Fruit fly (Drosophila melanogaster): ENCODE data around the gene CG10413.

Gene CG10413

dm6 chr2L:18653328-18653675 lies 48.3 kb upstream of the CG10413 start (continued):
- TF ChIP-seq achi (GFP tag; optimal IDR thresholded peaks at IDR 0.05) (peak; percentile 85), CG3032 (tag; optimal IDR thresholded peaks at IDR 0.05) (peak; percentile 82), Ets96B (tag; optimal IDR thresholded peaks at IDR 0.05) (peak; percentile 85), CG16779 (tag; optimal IDR thresholded peaks at IDR 0.05) (no peak), Lpt (GFP tag; optimal IDR thresholded peaks at IDR 0.05) (no peak), CG8632 (GFP tag; optimal IDR thresholded peaks at IDR 0.05) (peak; percentile 61), cyc (GFP tag; optimal IDR thresholded peaks at IDR 0.05) (peak; percentile 94), CG4318 (GFP tag; optimal IDR thresholded peaks at IDR 0.05) (peak; percentile 29), Blimp-1 (GFP tag; optimal IDR thresholded peaks at IDR 0.05) (peak; percentile 60), Hr39 (GFP tag; optimal IDR thresholded peaks at IDR 0.05) (peak; percentile 87), CG10669 (GFP tag; optimal IDR thresholded peaks at IDR 0.05) (peak; percentile 85), CG31627 (GFP tag; optimal IDR thresholded peaks at IDR 0.05) (peak; percentile 83), CG8319 (GFP tag; optimal IDR thresholded peaks at IDR 0.05) (peak; percentile 78), CG34406 (GFP tag; optimal IDR thresholded peaks at IDR 0.05) (peak; percentile 82), Smox (GFP tag; optimal IDR thresholded peaks at IDR 0.05) (peak; percentile 92)

- no peak for TF ChIP-seq Met (GFP tag; optimal IDR thresholded peaks at IDR 0.05)
- TF ChIP-seq svp (GFP tag) = no peak
- no peak for TF ChIP-seq Lpt (GFP tag; optimal IDR thresholded peaks at IDR 0.05)
- no peak for TF ChIP-seq CG10669 (GFP tag; optimal IDR thresholded peaks at IDR 0.05)
- TF ChIP-seq CG6163 (GFP tag; IDR thresholded peaks at IDR 0.05) = peak; percentile 32; the same call in 1 of the 3 replicates
- TF ChIP-seq CG34406 (GFP tag; optimal IDR thresholded peaks at IDR 0.05) = no peak
- no peak for TF ChIP-seq CG8632 (GFP tag; optimal IDR thresholded peaks at IDR 0.05)
- no peak for TF ChIP-seq Hr39 (GFP tag; optimal IDR thresholded peaks at IDR 0.05)
- TF ChIP-seq Blimp-1 (GFP tag; optimal IDR thresholded peaks at IDR 0.05) = peak; percentile 90
- TF ChIP-seq Gug (GFP tag; IDR thresholded peaks at IDR 0.05) = no peak
Observed at dm6 chr2L:18652663-18653327, 47.7 kb upstream of the CG10413 start, which contains the start of gene Cyp310a1. TSS of gene Cyp310a1 (minus strand) at chr2L:18653010.

- peak; percentile 56 for TF ChIP-seq CG8632 (GFP tag; optimal IDR thresholded peaks at IDR 0.05)
- no peak for TF ChIP-seq CG16779 (tag; optimal IDR thresholded peaks at IDR 0.05)
- TF ChIP-seq CG6163 (GFP tag; IDR thresholded peaks at IDR 0.05) = peak; percentile 80
- TF ChIP-seq spab (GFP tag; optimal IDR thresholded peaks at IDR 0.05) = no peak
- peak; percentile 18 for TF ChIP-seq CG10669 (GFP tag; optimal IDR thresholded peaks at IDR 0.05)
- peak; percentile 64 for TF ChIP-seq CG15336 (GFP tag; IDR thresholded peaks at IDR 0.05)
- TF ChIP-seq Smox (GFP tag; optimal IDR thresholded peaks at IDR 0.05) = peak; percentile 67
- TF ChIP-seq dac (GFP tag; optimal IDR thresholded peaks at IDR 0.05) = no peak
- peak; percentile 44 for TF ChIP-seq Ets21C (GFP tag; optimal IDR thresholded peaks at IDR 0.05)
- TF ChIP-seq CG6276 (GFP tag; optimal IDR thresholded peaks at IDR 0.05) = no peak
- peak; percentile 74 for TF ChIP-seq OdsH (GFP tag; optimal IDR thresholded peaks at IDR 0.05)
- peak; percentile 18 for TF ChIP-seq CG9139 (GFP tag; optimal IDR thresholded peaks at IDR 0.05)
- TF ChIP-seq CG11294 (GFP tag; IDR thresholded peaks at IDR 0.05) = no peak
- peak; percentile 65 for TF ChIP-seq Sox14 (GFP tag; optimal IDR thresholded peaks at IDR 0.05)
- peak; percentile 68 for TF ChIP-seq CG31627 (GFP tag; optimal IDR thresholded peaks at IDR 0.05)
- no peak for TF ChIP-seq Hr38 (GFP tag; optimal IDR thresholded peaks at IDR 0.05)
- TF ChIP-seq Sox15 (GFP tag; optimal IDR thresholded peaks at IDR 0.05) = peak; percentile 44
- peak; percentile 47 for TF ChIP-seq net (GFP tag; optimal IDR thresholded peaks at IDR 0.05)
- peak; percentile 78 for TF ChIP-seq Hr4 (GFP tag; optimal IDR thresholded peaks at IDR 0.05)
- peak; percentile 78 for TF ChIP-seq Sox102F (GFP tag; optimal IDR thresholded peaks at IDR 0.05)
- TF ChIP-seq Hr39 (GFP tag; optimal IDR thresholded peaks at IDR 0.05) = peak; percentile 69
- TF ChIP-seq fkh (GFP tag; optimal IDR thresholded peaks at IDR 0.05) = peak; percentile 45
- TF ChIP-seq CG3919 (GFP tag; optimal IDR thresholded peaks at IDR 0.05) = peak; percentile 56
- peak; percentile 58; the same call in 2 of the 3 replicates for TF ChIP-seq CG8119 (GFP tag; IDR thresholded peaks at IDR 0.05)
- no peak for TF ChIP-seq Eip93F (GFP tag; optimal IDR thresholded peaks at IDR 0.05)
- TF ChIP-seq achi (GFP tag; optimal IDR thresholded peaks at IDR 0.05) = peak; percentile 64
- peak; percentile 79 for TF ChIP-seq svp (GFP tag)
- TF ChIP-seq Eip75B (GFP tag; optimal IDR thresholded peaks at IDR 0.05) = peak; percentile 76
- peak; percentile 23 to 56 for TF ChIP-seq salr (GFP tag; optimal IDR thresholded peaks at IDR 0.05)
- TF ChIP-seq CG6854 (GFP tag; optimal IDR thresholded peaks at IDR 0.05) = no peak
- peak; percentile 39 for TF ChIP-seq fd59A (GFP tag; optimal IDR thresholded peaks at IDR 0.05)
- no peak for TF ChIP-seq eg (GFP tag; IDR thresholded peaks at IDR 0.05)
- TF ChIP-seq CG6792 (GFP tag; optimal IDR thresholded peaks at IDR 0.05) = peak; percentile 64
- peak; percentile 73 for TF ChIP-seq pdm3 (GFP tag; optimal IDR thresholded peaks at IDR 0.05)
Observed at dm6 chr2L:18647857-18648652, 43.0 kb upstream of the CG10413 start.

Measured in whole organism, prepupa.